Fruit fly (Drosophila melanogaster) whole organism, embryonic: ENCODE measurements around the gene CG2021.

Source experiments
- Abd-B ChIP-seq: fragments of 200-800 bp; sonication (Bioruptor generic); optimal IDR thresholded peaks from 2 replicates; lab custom pipeline; 2018; ENCODE audit warnings: missing biosample characterization, mild to moderate bottlenecking, missing genetic modification characterization, moderate library complexity
- Atf-2 ChIP-seq: fragments of 200-800 bp; sonication (Bioruptor generic); optimal IDR thresholded peaks from 2 replicates; lab custom pipeline; 2016; ENCODE audit warnings: missing biosample characterization, missing genetic modification characterization
- CG10209 ChIP-seq: fragments of 200-800 bp; sonication (Bioruptor generic); optimal IDR thresholded peaks from 3 replicates; lab custom pipeline; 2017; ENCODE audit warnings: missing biosample characterization, mild to moderate bottlenecking, missing genetic modification characterization, missing genetic modification reagents
- CG11398 ChIP-seq: fragments of 200-800 bp; sonication (Bioruptor generic); optimal IDR thresholded peaks from 2 replicates; lab custom pipeline; 2016; ENCODE audit warnings: missing biosample characterization, missing genetic modification characterization
- CG11560 ChIP-seq: fragments of 200-800 bp; sonication (Bioruptor generic); IDR thresholded peaks from 3 replicates; pipeline ENCODE4 v1.3.6; 2022; ENCODE audit warnings: missing biosample characterization, missing genetic modification characterization
- CG13775 ChIP-seq: fragments of 200-800 bp; sonication (Bioruptor generic); optimal IDR thresholded peaks from 3 replicates; lab custom pipeline; 2017; ENCODE audit warnings: missing biosample characterization, mild to moderate bottlenecking, missing genetic modification characterization
- CG13894 ChIP-seq: fragments of 200-800 bp; sonication (Bioruptor generic); optimal IDR thresholded peaks from 3 replicates; lab custom pipeline; 2018; ENCODE audit warnings: missing biosample characterization, mild to moderate bottlenecking, missing genetic modification characterization, moderate library complexity
- CG1529 ChIP-seq: fragments of 200-800 bp; sonication (Bioruptor generic); optimal IDR thresholded peaks from 3 replicates; lab custom pipeline; 2018; ENCODE audit warnings: missing biosample characterization, missing genetic modification characterization
- CG1602 ChIP-seq: fragments of 200-800 bp; sonication (Bioruptor generic); optimal IDR thresholded peaks from 3 replicates; lab custom pipeline; 2016; ENCODE audit warnings: missing biosample characterization, missing genetic modification characterization
- CG1603 ChIP-seq: fragments of 200-800 bp; sonication (Bioruptor generic); optimal IDR thresholded peaks from 2 replicates; lab custom pipeline; 2019; ENCODE audit warnings: missing biosample characterization, mild to moderate bottlenecking, missing genetic modification characterization, moderate library complexity
- CG17385 ChIP-seq: fragments of 200-800 bp; sonication (Bioruptor generic); optimal IDR thresholded peaks from 3 replicates; lab custom pipeline; 2018; ENCODE audit warnings: missing biosample characterization, mild to moderate bottlenecking, missing genetic modification characterization
- CG31365 ChIP-seq: fragments of 200-800 bp; sonication (Bioruptor generic); optimal IDR thresholded peaks from 2 replicates; lab custom pipeline; 2018; ENCODE audit warnings: missing biosample characterization, mild to moderate bottlenecking, missing genetic modification characterization
- CG31441 ChIP-seq: fragments of 200-800 bp; sonication (Bioruptor generic); IDR thresholded peaks from 2 replicates; pipeline ENCODE4 v1.3.6; 2022; ENCODE audit warnings: missing biosample characterization, missing genetic modification characterization
- CG32772 ChIP-seq: fragments of 200-800 bp; sonication (Bioruptor generic); IDR thresholded peaks from 2 replicates; pipeline ENCODE4 v1.3.6; 2022; ENCODE audit warnings: missing biosample characterization, missing genetic modification characterization
- CG3281 ChIP-seq: fragments of 200-800 bp; sonication (Bioruptor generic); optimal IDR thresholded peaks from 3 replicates; lab custom pipeline; 2017; ENCODE audit warnings: missing biosample characterization, mild to moderate bottlenecking, missing genetic modification characterization
- CG34224 ChIP-seq: fragments of 200-800 bp; sonication (Bioruptor generic); IDR thresholded peaks from 3 replicates; pipeline ENCODE4 v1.3.6; 2022; ENCODE audit warnings: missing biosample characterization, missing genetic modification characterization; ENCODE audit not compliant: partially characterized antibody
- CG3726 ChIP-seq: fragments of 200-800 bp; sonication (Bioruptor generic); IDR thresholded peaks from 3 replicates; pipeline ENCODE4, ENCODE4 v1.3.6; 2022; ENCODE audit warnings: missing biosample characterization, missing genetic modification characterization
- CG3838 ChIP-seq: fragments of 200-800 bp; sonication (Bioruptor generic); optimal IDR thresholded peaks from 3 replicates; lab custom pipeline; 2016; ENCODE audit warnings: missing biosample characterization, missing genetic modification characterization
- CG4707 ChIP-seq: fragments of 200-800 bp; sonication (Bioruptor generic); optimal IDR thresholded peaks from 2 replicates; lab custom pipeline; 2018; ENCODE audit warnings: missing biosample characterization, mild to moderate bottlenecking, missing genetic modification characterization, moderate library complexity
- CG5180 ChIP-seq: fragments of 200-800 bp; sonication (Bioruptor generic); optimal IDR thresholded peaks from 3 replicates; lab custom pipeline; 2017; ENCODE audit warnings: missing biosample characterization, missing genetic modification characterization, mild to moderate bottlenecking, moderate library complexity, missing genetic modification reagents
- CG5953 ChIP-seq: fragments of 200-800 bp; sonication (Bioruptor generic); IDR thresholded peaks from 2 replicates; pipeline ENCODE4 v1.3.6; 2022; ENCODE audit warnings: missing biosample characterization, missing genetic modification characterization
- CG7839 ChIP-seq: fragments of 200-800 bp; sonication (Bioruptor generic); optimal IDR thresholded peaks from 3 replicates; lab custom pipeline; 2018; ENCODE audit warnings: missing biosample characterization, mild to moderate bottlenecking, missing genetic modification characterization, moderate library complexity
- Fer2 ChIP-seq: fragments of 200-800 bp; sonication (Bioruptor generic); optimal IDR thresholded peaks from 2 replicates; lab custom pipeline; 2018; ENCODE audit warnings: missing biosample characterization, mild to moderate bottlenecking, missing genetic modification characterization, moderate library complexity
- Gug ChIP-seq: fragments of 200-800 bp; sonication (Bioruptor generic); IDR thresholded peaks from 4 replicates; pipeline ENCODE4 v1.3.6; 2022; ENCODE audit warnings: missing biosample characterization, missing genetic modification characterization
- HLH4C ChIP-seq: fragments of 200-800 bp; sonication (Bioruptor generic); IDR thresholded peaks from 3 replicates; pipeline ENCODE4 v1.3.6; 2022; ENCODE audit warnings: missing biosample characterization, missing genetic modification characterization; ENCODE audit not compliant: partially characterized antibody
- Hmx ChIP-seq: fragments of 200-800 bp; sonication (Bioruptor generic); optimal IDR thresholded peaks from 2 replicates; lab custom pipeline; 2016; ENCODE audit warnings: missing biosample characterization, missing genetic modification characterization
- Lpt ChIP-seq: fragments of >200 bp; optimal IDR thresholded peaks from 2 replicates; lab custom pipeline; 2018; ENCODE audit warnings: missing biosample characterization, missing genetic modification characterization
- MESR4 ChIP-seq: fragments of 200-800 bp; sonication (Bioruptor generic); optimal IDR thresholded peaks from 2 replicates; lab custom pipeline; 2018; ENCODE audit warnings: missing biosample characterization, mild to moderate bottlenecking, missing genetic modification characterization, moderate library complexity
- MTF-1 ChIP-seq: fragments of 200-800 bp; sonication (Bioruptor generic); optimal IDR thresholded peaks from 2 replicates; lab custom pipeline; 2018; ENCODE audit warnings: missing biosample characterization, mild to moderate bottlenecking, missing genetic modification characterization, borderline replicate concordance
- NC2α ChIP-seq: fragments of 200-800 bp; sonication (Bioruptor generic); optimal IDR thresholded peaks from 2 replicates; lab custom pipeline; 2016; ENCODE audit warnings: missing biosample characterization, missing genetic modification characterization
- Taf1 ChIP-seq: fragments of 200-800 bp; sonication (Bioruptor generic); IDR thresholded peaks from 2 replicates; pipeline ENCODE4 v1.3.6; 2022; ENCODE audit warnings: missing biosample characterization, missing genetic modification characterization
- Usf ChIP-seq: fragments of 200-800 bp; sonication (Bioruptor generic); optimal IDR thresholded peaks from 2 replicates; lab custom pipeline; 2017; ENCODE audit warnings: missing genotype, missing biosample characterization, missing genetic modification characterization
- Xbp1 ChIP-seq: fragments of 200-800 bp; sonication (Bioruptor generic); optimal IDR thresholded peaks from 3 replicates; lab custom pipeline; 2016; ENCODE audit warnings: missing biosample characterization, mild to moderate bottlenecking, missing genetic modification characterization
- ase ChIP-seq: fragments of 200-800 bp; sonication (Bioruptor generic); IDR thresholded peaks from 3 replicates; pipeline ENCODE4 v1.3.6; 2022; ENCODE audit warnings: missing biosample characterization, missing genetic modification characterization
- btn ChIP-seq: fragments of 200-800 bp; sonication (Bioruptor generic); optimal IDR thresholded peaks from 2 replicates; lab custom pipeline; 2016; ENCODE audit warnings: missing biosample characterization, missing genetic modification characterization
- crol ChIP-seq: fragments of 200-800 bp; sonication (Bioruptor generic); IDR thresholded peaks from 2 replicates; pipeline ENCODE4 v1.3.6; 2022; ENCODE audit warnings: missing biosample characterization, missing genetic modification characterization
- dm ChIP-seq: fragments of 200-800 bp; sonication (Bioruptor generic); optimal IDR thresholded peaks from 3 replicates; lab custom pipeline; 2016; ENCODE audit warnings: missing biosample characterization, missing genetic modification characterization
- dpn ChIP-seq, 2 experiments: fragments of 200-800 bp; sonication (Bioruptor generic); optimal IDR thresholded peaks; 3 replicates each; lab custom pipeline; 2016; ENCODE audit warnings: missing biosample characterization in 2 of 2, missing genetic modification characterization in 2 of 2
- gsb ChIP-seq: fragments of 200-800 bp; sonication (Bioruptor generic); IDR thresholded peaks from 2 replicates; pipeline ENCODE4 v1.3.6; 2022; ENCODE audit warnings: missing biosample characterization, missing genetic modification characterization
- ham ChIP-seq: fragments of 200-800 bp; sonication (Bioruptor generic); IDR thresholded peaks from 2 replicates; pipeline ENCODE4 v1.3.6; 2022; ENCODE audit warnings: missing biosample characterization, missing genetic modification characterization
- jing ChIP-seq: fragments of 200-800 bp; sonication (Bioruptor generic); optimal IDR thresholded peaks from 2 replicates; lab custom pipeline; 2018; ENCODE audit warnings: missing biosample characterization, mild to moderate bottlenecking, missing genetic modification characterization
- nerfin-1 ChIP-seq: fragments of 200-800 bp; sonication (Bioruptor generic); optimal IDR thresholded peaks from 3 replicates; lab custom pipeline; 2019; ENCODE audit warnings: missing biosample characterization, mild to moderate bottlenecking, missing genetic modification characterization, moderate library complexity
- nmo ChIP-seq: fragments of 200-800 bp; sonication (Bioruptor generic); optimal IDR thresholded peaks from 2 replicates; lab custom pipeline; 2018; ENCODE audit warnings: missing biosample characterization, mild to moderate bottlenecking, missing genetic modification characterization, moderate library complexity
- pfk ChIP-seq: fragments of 200-800 bp; sonication (Bioruptor generic); optimal IDR thresholded peaks from 2 replicates; lab custom pipeline; 2018; ENCODE audit warnings: missing biosample characterization, mild to moderate bottlenecking, missing genetic modification characterization, moderate library complexity
- pum ChIP-seq: fragments of 200-800 bp; sonication (Bioruptor generic); optimal IDR thresholded peaks from 2 replicates; lab custom pipeline; 2016; ENCODE audit warnings: missing biosample characterization, missing genetic modification characterization
- slou ChIP-seq: fragments of 200-800 bp; sonication (Bioruptor generic); optimal IDR thresholded peaks from 3 replicates; lab custom pipeline; 2016; ENCODE audit warnings: missing biosample characterization, missing genetic modification characterization
- tap ChIP-seq: fragments of 200-800 bp; optimal IDR thresholded peaks from 3 replicates; lab custom pipeline; 2019; ENCODE audit warnings: missing biosample characterization, mild to moderate bottlenecking, missing genetic modification characterization, moderate library complexity
- tin ChIP-seq: fragments of 200-800 bp; sonication (Bioruptor generic); optimal IDR thresholded peaks from 3 replicates; lab custom pipeline; 2016; ENCODE audit warnings: missing biosample characterization, missing genetic modification characterization
- tll ChIP-seq, 2 experiments: fragments of 200-800 bp in 1 of 2; fragments of >200 bp in 1 of 2; sonication (Bioruptor generic) in 1 of 2; optimal IDR thresholded peaks; 2 replicates each; lab custom pipeline; 2017 to 2019; ENCODE audit warnings: missing biosample characterization in 2 of 2, missing genetic modification characterization in 2 of 2, mild to moderate bottlenecking in 1 of 2, moderate library complexity in 1 of 2

The CG2021 gene

dm6 chr3L:1810288-1810687 lies 33.1 kb upstream of the CG2021 start, which contains the start of gene GV1 (continued):
- TF ChIP-seq CG3838 (GFP tag; lab: Kevin White, UChicago): no peak
- TF ChIP-seq dm: no peak
- TF ChIP-seq HLH4C (GFP tag; lab: Robert Waterston, UW): no peak
- peak; percentile 54 for TF ChIP-seq CG13894 (tag; lab: Kevin White, UChicago)
- TF ChIP-seq MESR4 (GFP tag; lab: Kevin White, UChicago): no peak

dm6 chr3L:1808631-1809030 lies 31.4 kb upstream of the CG2021 start:
- TF ChIP-seq Taf1 (GFP tag; lab: Robert Waterston, UW) (peak; percentile 79), ham (peak; percentile 71), btn (GFP tag; lab: Kevin White, UChicago) (peak; percentile 81), CG1602 (peak; percentile 73), CG1529 (peak; percentile 63), CG5953 (GFP tag; lab: Robert Waterston, UW) (peak; percentile 83), nmo (GFP tag; lab: Kevin White, UChicago) (peak; percentile 86), CG31441 (peak; percentile 88), CG11560 (tag; lab: Robert Waterston, UW) (peak; percentile 79), pum (GFP tag; lab: Kevin White, UChicago) (peak; percentile 86), tll (GFP tag; optimal IDR thresholded peaks at IDR 0.05; lab: Kevin White, UChicago) (no peak), MTF-1 (GFP tag; lab: Kevin White, UChicago) (peak; percentile 80), CG3726 (GFP tag; lab: Robert Waterston, UW) (peak; percentile 80), CG5180 (GFP tag; lab: Kevin White, UChicago) (peak; percentile 76), Usf (GFP tag; lab: Kevin White, UChicago) (peak; percentile 29), pfk (GFP tag; lab: Kevin White, UChicago) (no peak), Xbp1 (GFP tag; lab: Kevin White, UChicago) (peak; percentile 91), Lpt (GFP tag; lab: Kevin White, UChicago) (no peak), Fer2 (tag; lab: Kevin White, UChicago) (peak; percentile 63), tin (GFP tag; lab: Kevin White, UChicago) (peak; percentile 88), Gug (GFP tag; lab: Robert Waterston, UW) (peak; percentile 91), CG4707 (GFP tag; lab: Kevin White, UChicago) (peak; percentile 63), Atf-2 (GFP tag; lab: Kevin White, UChicago) (peak; percentile 71), CG31365 (tag; lab: Kevin White, UChicago) (peak; percentile 76), nerfin-1 (tag; lab: Kevin White, UChicago) (no peak), NC2α (GFP tag; lab: Kevin White, UChicago) (peak; percentile 64), CG11398 (GFP tag; lab: Kevin White, UChicago) (peak; percentile 72), CG32772 (peak; percentile 83), tap (peak; percentile 90), CG17385 (GFP tag; lab: Kevin White, UChicago) (peak; percentile 87), CG7839 (tag; lab: Kevin White, UChicago) (peak; percentile 93), Abd-B (GFP tag; lab: Kevin White, UChicago) (peak; percentile 90), CG1603 (tag; lab: Kevin White, UChicago) (peak; percentile 95), CG3281 (GFP tag; lab: Kevin White, UChicago) (peak; percentile 84), slou (GFP tag; lab: Kevin White, UChicago) (peak; percentile 70), CG34224 (GFP tag; lab: Robert Waterston, UW) (no peak), CG10209 (GFP tag; lab: Kevin White, UChicago) (peak; percentile 86), dpn (GFP tag; optimal IDR thresholded peaks at IDR 0.05; lab: Kevin White, UChicago) (peak; percentile 91 to 93), jing (peak; percentile 73), Hmx (no peak), crol (no peak), CG13775 (GFP tag; lab: Kevin White, UChicago) (peak; percentile 74), ase (peak; percentile 86; the same call in 2 of the 3 replicates), gsb (GFP tag; lab: Robert Waterston, UW) (peak; percentile 93)
